Worm (Caenorhabditis elegans) whole organism, mixed stage, embryonic: ENCODE measurements around the gene F10B5.3.

Experiments
- M03D4.4 ChIP-seq: sonication (generic microtip); optimal IDR thresholded peaks from 2 replicates; lab custom pipeline; 2017; ENCODE audit warnings: mild to moderate bottlenecking, missing genetic modification characterization, missing compliant biosample characterization
- bed-3 ChIP-seq: fragments of 200-800 bp; sonication (Bioruptor generic); optimal IDR thresholded peaks from 3 replicates; lab custom pipeline; 2018; ENCODE audit warnings: mild to moderate bottlenecking, missing genetic modification characterization, moderate library complexity, missing compliant biosample characterization
- blmp-1 ChIP-seq: fragments of 150-350 bp; optimal IDR thresholded peaks from 2 replicates; lab custom pipeline; 2014; ENCODE audit warnings: missing biosample characterization, missing genetic modification characterization
- ceh-39 ChIP-seq: fragments of 150-350 bp; optimal IDR thresholded peaks from 2 replicates; lab custom pipeline; 2014; ENCODE audit warnings: missing biosample characterization, missing genetic modification characterization
- ceh-43 ChIP-seq: fragments of 200-800 bp; sonication (Bioruptor generic); optimal IDR thresholded peaks from 2 replicates; lab custom pipeline; 2018; ENCODE audit warnings: mild to moderate bottlenecking, missing genetic modification characterization, moderate library complexity, missing compliant biosample characterization
- ceh-83 ChIP-seq: fragments of 200-800 bp; sonication (Bioruptor generic); optimal IDR thresholded peaks from 2 replicates; lab custom pipeline; 2018; ENCODE audit warnings: mild to moderate bottlenecking, missing genetic modification characterization, missing compliant biosample characterization
- ces-1 ChIP-seq: fragments of 150-350 bp; optimal IDR thresholded peaks from 2 replicates; lab custom pipeline; 2014; ENCODE audit warnings: missing biosample characterization, missing genetic modification reagents, missing genetic modification characterization
- cnd-1 ChIP-seq: fragments of 200-800 bp; sonication (Bioruptor generic); optimal IDR thresholded peaks from 2 replicates; lab custom pipeline; 2018; ENCODE audit warnings: mild to moderate bottlenecking, missing genetic modification characterization, missing compliant biosample characterization
- drap-1 ChIP-seq: fragments of 200-800 bp; sonication (Bioruptor generic); optimal IDR thresholded peaks from 3 replicates; lab custom pipeline; 2018; ENCODE audit warnings: mild to moderate bottlenecking, missing genetic modification characterization, missing compliant biosample characterization
- elt-1 ChIP-seq: sonication (generic microtip); optimal IDR thresholded peaks from 2 replicates; lab custom pipeline; 2017; ENCODE audit warnings: missing genetic modification characterization, mild to moderate bottlenecking, missing compliant biosample characterization, antibody characterized with exemption, moderate library complexity, borderline replicate concordance; ENCODE audit not compliant: insufficient read depth
- elt-3 ChIP-seq: fragments of 150-350 bp; optimal IDR thresholded peaks from 2 replicates; lab custom pipeline; 2014; ENCODE audit warnings: missing biosample characterization, missing genetic modification characterization
- flh-1 ChIP-seq: fragments of 200-800 bp; sonication (Bioruptor generic); optimal IDR thresholded peaks from 2 replicates; lab custom pipeline; 2018; ENCODE audit warnings: mild to moderate bottlenecking, missing genetic modification characterization, moderate library complexity, missing compliant biosample characterization
- ham-2 ChIP-seq: fragments of 200-800 bp; sonication (Bioruptor generic); optimal IDR thresholded peaks from 2 replicates; lab custom pipeline; 2018; ENCODE audit warnings: mild to moderate bottlenecking, missing genetic modification characterization, missing compliant biosample characterization
- hlh-1 ChIP-seq: fragments of 150-350 bp; optimal IDR thresholded peaks from 2 replicates; lab custom pipeline; 2014; ENCODE audit warnings: missing biosample characterization, missing genetic modification reagents, missing genetic modification characterization
- lin-13 ChIP-seq: fragments of 150-350 bp; optimal IDR thresholded peaks from 2 replicates; lab custom pipeline; 2014; ENCODE audit warnings: missing biosample characterization, missing genetic modification characterization
- lin-32 ChIP-seq: fragments of 200-800 bp; sonication (Bioruptor generic); optimal IDR thresholded peaks from 2 replicates; lab custom pipeline; 2018; ENCODE audit warnings: mild to moderate bottlenecking, missing genetic modification characterization, missing compliant biosample characterization
- lsy-2 ChIP-seq: fragments of 150-350 bp; optimal IDR thresholded peaks from 2 replicates; lab custom pipeline; 2014; ENCODE audit warnings: missing biosample characterization, missing genetic modification characterization
- mab-5 ChIP-seq: fragments of 150-350 bp; optimal IDR thresholded peaks from 2 replicates; lab custom pipeline; 2014; ENCODE audit warnings: missing biosample characterization, missing genetic modification characterization
- mep-1 ChIP-seq: fragments of 150-350 bp; optimal IDR thresholded peaks from 2 replicates; lab custom pipeline; 2017; ENCODE audit warnings: missing biosample characterization, missing genetic modification reagents, missing genetic modification characterization, inconsistent platforms
- mls-2 ChIP-seq: sonication (generic microtip); optimal IDR thresholded peaks from 2 replicates; lab custom pipeline; 2016; ENCODE audit warnings: mild to moderate bottlenecking, missing genetic modification characterization, moderate library complexity, missing compliant biosample characterization
- nhr-12 ChIP-seq: fragments of 150-350 bp; optimal IDR thresholded peaks from 2 replicates; lab custom pipeline; 2014; ENCODE audit warnings: missing biosample characterization, missing genetic modification characterization
- nhr-2 ChIP-seq: fragments of 150-350 bp; optimal IDR thresholded peaks from 2 replicates; lab custom pipeline; 2014; ENCODE audit warnings: missing biosample characterization, missing genetic modification characterization
- nhr-237 ChIP-seq: fragments of 150-350 bp; optimal IDR thresholded peaks from 2 replicates; lab custom pipeline; 2014; ENCODE audit warnings: missing biosample characterization, missing genetic modification characterization
- nhr-28 ChIP-seq: fragments of 150-350 bp; optimal IDR thresholded peaks from 2 replicates; lab custom pipeline; 2014; ENCODE audit warnings: missing biosample characterization, missing genetic modification characterization
- nhr-76 ChIP-seq: sonication (generic microtip); optimal IDR thresholded peaks from 2 replicates; lab custom pipeline; 2017; ENCODE audit warnings: missing biosample characterization, missing genetic modification characterization
- pha-4 ChIP-seq: fragments of 150-350 bp; optimal IDR thresholded peaks from 2 replicates; lab custom pipeline; 2018; ENCODE audit warnings: missing biosample characterization, missing genetic modification reagents, missing genetic modification characterization
- sem-2 ChIP-seq: fragments of 200-800 bp; sonication (Bioruptor generic); optimal IDR thresholded peaks from 2 replicates; lab custom pipeline; 2018; ENCODE audit warnings: mild to moderate bottlenecking, missing genetic modification characterization, missing compliant biosample characterization
- snpc-4 ChIP-seq: fragments of 150-350 bp; optimal IDR thresholded peaks from 2 replicates; lab custom pipeline; 2014; ENCODE audit warnings: missing biosample characterization, missing genetic modification characterization
- sptf-1 ChIP-seq: sonication (generic microtip); optimal IDR thresholded peaks from 2 replicates; lab custom pipeline; 2017; ENCODE audit warnings: mild to moderate bottlenecking, missing genetic modification characterization, moderate library complexity, missing compliant biosample characterization
- tbx-8 ChIP-seq: fragments of 200-800 bp; sonication (Bioruptor generic); optimal IDR thresholded peaks from 2 replicates; lab custom pipeline; 2018; ENCODE audit warnings: mild to moderate bottlenecking, missing genetic modification characterization, moderate library complexity, missing compliant biosample characterization
- unc-120 ChIP-seq: sonication (generic microtip); optimal IDR thresholded peaks from 2 replicates; lab custom pipeline; 2017; ENCODE audit warnings: missing genetic modification characterization, missing compliant biosample characterization; ENCODE audit not compliant: poor library complexity, severe bottlenecking
- unc-39 ChIP-seq: fragments of 150-350 bp; optimal IDR thresholded peaks from 2 replicates; lab custom pipeline; 2014; ENCODE audit warnings: missing biosample characterization, missing genetic modification characterization
- unc-62 ChIP-seq: fragments of 150-350 bp; optimal IDR thresholded peaks from 2 replicates; lab custom pipeline; 2014; ENCODE audit warnings: missing biosample characterization, missing genetic modification reagents, missing genetic modification characterization
- zip-8 ChIP-seq: fragments of 150-350 bp; optimal IDR thresholded peaks from 2 replicates; lab custom pipeline; 2014; ENCODE audit warnings: missing biosample characterization, missing genetic modification characterization
- ztf-11 ChIP-seq: fragments of 150-350 bp; optimal IDR thresholded peaks from 2 replicates; lab custom pipeline; 2014; ENCODE audit warnings: missing biosample characterization, missing genetic modification characterization

F10B5.3 gene

DNA sequence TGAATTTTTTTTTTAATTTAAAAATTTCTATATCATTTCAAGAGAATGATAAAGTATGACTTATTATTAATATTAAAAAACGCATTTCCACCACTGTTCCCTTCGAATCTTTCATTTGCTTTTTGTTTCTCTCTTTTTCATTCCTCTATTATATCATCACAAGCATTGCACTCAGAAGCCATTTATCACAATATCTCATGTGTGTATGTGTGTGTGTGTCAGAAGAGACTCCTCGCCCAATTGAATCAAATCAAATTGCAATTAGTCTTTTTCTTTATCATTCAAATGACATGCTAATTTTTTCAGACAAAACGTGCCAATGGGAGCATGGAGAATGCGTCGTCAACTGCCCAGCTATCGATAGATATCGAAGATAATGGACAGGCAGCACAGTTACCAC, 33.7 kb downstream of the F10B5.3 start, which contains the start of gene unc-105:
TSS of gene unc-105 (plus strand) at position 301 of the 400 bp plus-strand sequence.
- TF ChIP-seq unc-62 (GFP tag; lab: Kevin White, UChicago) (peak; percentile 26), bed-3 (no peak)
- TF ChIP-seq, all 35 proteins: peak for 1

DNA sequence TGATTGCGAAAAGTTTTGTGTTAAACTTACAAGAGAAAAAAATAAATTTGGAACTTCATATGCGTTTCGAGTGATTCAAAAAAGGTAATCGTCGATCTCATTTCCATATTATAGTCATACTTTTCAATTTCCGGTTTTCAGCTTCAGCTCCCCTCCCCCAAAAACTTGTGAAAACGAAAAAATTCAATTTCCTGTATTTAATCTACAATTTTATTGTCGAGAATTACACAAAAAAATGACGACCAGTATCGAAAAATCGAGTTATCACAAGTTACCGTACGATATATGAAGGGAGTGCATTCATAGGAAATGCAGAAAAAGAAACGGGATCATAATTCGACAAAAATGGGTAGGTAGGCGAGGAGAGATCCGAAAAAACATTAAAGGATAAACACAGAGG, 37.8 kb downstream of the F10B5.3 start, which contains the start of gene lron-4:
TSS of gene lron-4 (minus strand) at position 101 of the 400 bp plus-strand sequence.
- TF ChIP-seq blmp-1 (no peak), tbx-8 (no peak), cnd-1 (tag; lab: Kevin White, UChicago) (no peak), elt-1 (tag; lab: Kevin White, UChicago) (no peak), ceh-39 (tag; lab: Kevin White, UChicago) (no peak), lsy-2 (tag; lab: Kevin White, UChicago) (no peak), lin-32 (GFP tag; lab: Kevin White, UChicago) (no peak), mab-5 (no peak), ztf-11 (tag; lab: Kevin White, UChicago) (no peak), mep-1 (tag; lab: Kevin White, UChicago) (no peak), unc-62 (GFP tag; lab: Kevin White, UChicago) (no peak), ceh-43 (GFP tag; lab: Kevin White, UChicago) (no peak), nhr-2 (no peak), hlh-1 (tag; lab: Kevin White, UChicago) (no peak), ham-2 (GFP tag; lab: Kevin White, UChicago) (no peak), drap-1 (no peak), ces-1 (GFP tag; lab: Kevin White, UChicago) (no peak)

DNA sequence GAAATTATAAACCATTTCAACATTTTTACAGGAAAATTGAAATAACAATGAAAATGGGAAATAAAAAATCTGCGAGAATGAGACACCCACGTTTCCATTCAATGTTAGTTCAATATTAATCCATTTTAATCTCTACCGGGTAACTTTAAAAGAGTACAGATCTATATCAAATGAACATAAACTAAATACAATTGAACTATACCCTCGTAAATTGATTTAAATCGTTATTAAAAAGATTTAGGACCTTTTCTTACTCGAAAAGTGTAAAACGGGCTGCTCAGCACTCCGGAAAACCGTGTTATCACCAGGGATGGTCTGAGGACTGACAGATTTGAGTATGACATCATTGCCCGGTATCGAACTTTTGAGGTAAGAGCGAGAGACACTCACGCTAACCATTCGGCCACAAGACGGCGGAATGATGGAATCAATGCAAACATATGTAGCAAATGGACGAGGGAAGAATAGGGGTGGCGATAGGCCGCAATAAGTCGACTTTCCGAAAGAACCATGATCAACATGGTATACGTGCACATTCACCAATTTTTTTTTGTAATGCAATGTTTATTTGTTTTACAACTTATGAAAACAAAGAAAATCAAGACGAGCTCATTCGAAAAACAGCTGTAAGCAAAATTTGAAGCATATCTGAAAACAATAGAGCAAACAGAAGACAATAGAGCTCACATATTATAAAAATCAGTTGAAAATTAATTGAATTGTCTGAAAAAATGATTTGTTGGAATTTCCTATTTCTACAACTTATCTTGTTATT, 42.7 kb downstream of the F10B5.3 start, which contains the start of the genes chst-1 and C41C4.9:
TSS of gene chst-1 (minus strand) at position 51 of the 775 bp plus-strand sequence.
TSS of gene C41C4.9 (plus strand) at position 725 of the 775 bp plus-strand sequence.
- TF ChIP-seq unc-120 (tag; lab: Kevin White, UChicago) (peak; percentile 95), elt-1 (tag; lab: Kevin White, UChicago) (no peak), lin-32 (GFP tag; lab: Kevin White, UChicago) (peak; percentile 97), ham-2 (GFP tag; lab: Kevin White, UChicago) (peak; percentile 90), tbx-8 (peak; percentile 90), hlh-1 (tag; lab: Kevin White, UChicago) (peak; percentile 66), elt-3 (tag; lab: Kevin White, UChicago) (peak; percentile 73), snpc-4 (tag; lab: Kevin White, UChicago) (no peak), pha-4 (peak; percentile 80), unc-39 (tag; lab: Kevin White, UChicago) (peak; percentile 54), lin-13 (tag; lab: Kevin White, UChicago) (peak; percentile 29), lsy-2 (tag; lab: Kevin White, UChicago) (peak; percentile 16), zip-8 (no peak), sem-2 (GFP tag; lab: Kevin White, UChicago) (peak; percentile 88), nhr-28 (tag; lab: Kevin White, UChicago) (peak; percentile 35), ceh-39 (tag; lab: Kevin White, UChicago) (no peak), unc-62 (GFP tag; lab: Kevin White, UChicago) (peak; percentile 80), drap-1 (peak; percentile 97), sptf-1 (tag; lab: Kevin White, UChicago) (peak; percentile 97), nhr-76 (tag; lab: Kevin White, UChicago) (no peak), ces-1 (GFP tag; lab: Kevin White, UChicago) (no peak), mab-5 (no peak), cnd-1 (tag; lab: Kevin White, UChicago) (peak; percentile 97), blmp-1 (no peak), ceh-83 (GFP tag; lab: Kevin White, UChicago) (peak; percentile 96), mls-2 (tag; lab: Kevin White, UChicago) (peak; percentile 97), flh-1 (GFP tag; lab: Kevin White, UChicago) (peak; percentile 87), ceh-43 (GFP tag; lab: Kevin White, UChicago) (peak; percentile 90), M03D4.4 (tag; lab: Kevin White, UChicago) (peak; percentile 94), nhr-237 (no peak), bed-3 (peak; percentile 91), nhr-2 (no peak), mep-1 (tag; lab: Kevin White, UChicago) (peak; percentile 63), ztf-11 (tag; lab: Kevin White, UChicago) (peak; percentile 31), nhr-12 (tag; lab: Kevin White, UChicago) (no peak)
